Fruit fly (Drosophila melanogaster) whole organism, wandering third instar larva: Measurements from ENCODE around the gene CG32641.

Source experiments
- Abd-B ChIP-seq: fragments of >200 bp; optimal IDR thresholded peaks from 2 replicates; lab custom pipeline; 2017; ENCODE audit warnings: missing biosample characterization, missing genetic modification characterization
- CG32264 ChIP-seq: fragments of 200-800 bp; sonication (Bioruptor generic); optimal IDR thresholded peaks from 2 replicates; lab custom pipeline; 2016; ENCODE audit warnings: missing biosample characterization, missing genetic modification characterization
- CG9705 ChIP-seq: fragments of 200-800 bp; sonication (Bioruptor generic); optimal IDR thresholded peaks from 2 replicates; lab custom pipeline; 2018; ENCODE audit warnings: missing biosample characterization, mild to moderate bottlenecking, missing genetic modification characterization
- CrebA ChIP-seq: fragments of 200-800 bp; sonication (Bioruptor generic); optimal IDR thresholded peaks from 2 replicates; lab custom pipeline; 2016; ENCODE audit warnings: missing biosample characterization, mild to moderate bottlenecking, missing genetic modification characterization, borderline replicate concordance
- Dfd ChIP-seq: fragments of >200 bp; optimal IDR thresholded peaks from 2 replicates; lab custom pipeline; 2017; ENCODE audit warnings: missing biosample characterization, missing genetic modification characterization
- Dif ChIP-seq: fragments of 200-275, 200-300 bp; sonication (Bioruptor generic); optimal IDR thresholded peaks from 2 replicates; lab custom pipeline; 2018; ENCODE audit warnings: missing biosample characterization, missing genetic modification characterization; ENCODE audit not compliant: partially characterized antibody
- HLH106 ChIP-seq: fragments of 200-800 bp; optimal IDR thresholded peaks from 3 replicates; lab custom pipeline; 2019; ENCODE audit warnings: missing biosample characterization, mild to moderate bottlenecking, missing genetic modification characterization, moderate library complexity
- Hnf4 ChIP-seq: fragments of 200-800 bp; sonication (Bioruptor generic); optimal IDR thresholded peaks from 2 replicates; lab custom pipeline; 2016; ENCODE audit warnings: missing biosample characterization, mild to moderate bottlenecking, missing genetic modification characterization
- Hr78 ChIP-seq: fragments of >200 bp; optimal IDR thresholded peaks from 2 replicates; lab custom pipeline; 2017; ENCODE audit warnings: missing biosample characterization, missing genetic modification characterization
- Hr83 ChIP-seq: fragments of 200-300 bp; sonication (Bioruptor generic); optimal IDR thresholded peaks from 2 replicates; lab custom pipeline; 2016; ENCODE audit warnings: missing biosample characterization, mild to moderate bottlenecking, missing genetic modification characterization, moderate library complexity; ENCODE audit not compliant: poor library complexity, severe bottlenecking
- Jra ChIP-seq: sonication (Bioruptor generic); optimal IDR thresholded peaks from 2 replicates; lab custom pipeline; 2016; ENCODE audit warnings: missing biosample characterization, missing genetic modification characterization
- Myc ChIP-seq: fragments of >200 bp; optimal IDR thresholded peaks from 2 replicates; lab custom pipeline; 2017
- N ChIP-seq: fragments of >200 bp; optimal IDR thresholded peaks from 2 replicates; lab custom pipeline; 2018; ENCODE audit warnings: missing biosample characterization, missing external identifiers, missing genetic modification characterization
- OdsH ChIP-seq: fragments of 200-800 bp; sonication (Bioruptor generic); optimal IDR thresholded peaks from 2 replicates; lab custom pipeline; 2016; ENCODE audit warnings: missing biosample characterization, mild to moderate bottlenecking, missing genetic modification characterization
- Rel ChIP-seq, 2 experiments: fragments of 200-800 bp; sonication (Bioruptor generic) in 1 of 2; optimal IDR thresholded peaks; 2 replicates in 1 of 2; 3 replicates in 1 of 2; lab custom pipeline; 2016 to 2019; ENCODE audit warnings: mild to moderate bottlenecking in 2 of 2, missing biosample characterization in 2 of 2, missing genetic modification characterization in 2 of 2, moderate library complexity in 1 of 2
- Sp1 ChIP-seq: fragments of 200-800 bp; sonication (Bioruptor generic); optimal IDR thresholded peaks from 3 replicates; lab custom pipeline; 2019; ENCODE audit warnings: missing biosample characterization, mild to moderate bottlenecking, missing genetic modification characterization, moderate library complexity
- br ChIP-seq: fragments of 200-800 bp; sonication (Bioruptor generic); optimal IDR thresholded peaks from 2 replicates; lab custom pipeline; 2016; ENCODE audit warnings: missing biosample characterization, missing genetic modification characterization
- brk ChIP-seq: fragments of 200-800 bp; sonication (Bioruptor generic); optimal IDR thresholded peaks from 2 replicates; lab custom pipeline; 2016; ENCODE audit warnings: missing biosample characterization, mild to moderate bottlenecking, missing genetic modification characterization
- dl ChIP-seq, 2 experiments: fragments of 175-275, 200-275 bp in 1 of 2; fragments of 200-275 bp in 1 of 2; sonication (Bioruptor generic); optimal IDR thresholded peaks; lab custom pipeline; 2018; ENCODE audit warnings: mild to moderate bottlenecking in 2 of 2, missing biosample characterization in 2 of 2, missing genetic modification characterization in 2 of 2, moderate library complexity in 2 of 2; ENCODE audit not compliant: partially characterized antibody in 2 of 2, insufficient read depth in 1 of 2
- dmrt93B ChIP-seq: fragments of 200-800 bp; sonication (Bioruptor generic); optimal IDR thresholded peaks from 2 replicates; lab custom pipeline; 2018; ENCODE audit warnings: missing biosample characterization, mild to moderate bottlenecking, missing genetic modification characterization
- dsf ChIP-seq: sonication (Bioruptor generic); optimal IDR thresholded peaks from 2 replicates; lab custom pipeline; 2016; ENCODE audit warnings: missing biosample characterization, missing genetic modification characterization, borderline replicate concordance
- ey ChIP-seq: fragments of 200-800 bp; sonication (Bioruptor generic); optimal IDR thresholded peaks from 2 replicates; lab custom pipeline; 2016; ENCODE audit warnings: missing biosample characterization, missing genetic modification characterization
- foxo ChIP-seq, 2 experiments: fragments of 200-800 bp; sonication (Bioruptor generic); optimal IDR thresholded peaks; 2 replicates in 1 of 2; 3 replicates in 1 of 2; lab custom pipeline; 2016 to 2017; ENCODE audit warnings: missing biosample characterization in 2 of 2, missing genetic modification characterization in 2 of 2
- fru ChIP-seq: fragments of 200-800 bp; sonication (Bioruptor generic); optimal IDR thresholded peaks from 3 replicates; lab custom pipeline; 2016; ENCODE audit warnings: missing biosample characterization, mild to moderate bottlenecking, missing genetic modification characterization
- h ChIP-seq: fragments of 200-800 bp; sonication (Bioruptor generic); optimal IDR thresholded peaks from 3 replicates; lab custom pipeline; 2016; ENCODE audit warnings: missing biosample characterization, mild to moderate bottlenecking, missing genetic modification characterization
- jim ChIP-seq: fragments of 175-275, 200-325 bp; sonication (Bioruptor generic); optimal IDR thresholded peaks from 2 replicates; lab custom pipeline; 2016; ENCODE audit warnings: missing biosample characterization, mild to moderate bottlenecking, missing genetic modification characterization
- lola ChIP-seq: fragments of >200 bp; optimal IDR thresholded peaks from 2 replicates; lab custom pipeline; 2017; ENCODE audit warnings: missing biosample characterization, missing genetic modification characterization
- pan ChIP-seq: fragments of >200 bp; optimal IDR thresholded peaks from 2 replicates; lab custom pipeline; 2017
- psq ChIP-seq: fragments of 200-800 bp; sonication (Bioruptor generic); optimal IDR thresholded peaks from 3 replicates; lab custom pipeline; 2017; ENCODE audit warnings: missing biosample characterization, mild to moderate bottlenecking, missing genetic modification characterization, moderate library complexity
- rgr ChIP-seq: fragments of 200-800 bp; sonication (Bioruptor generic); optimal IDR thresholded peaks from 3 replicates; lab custom pipeline; 2016; ENCODE audit warnings: missing biosample characterization, mild to moderate bottlenecking, missing genetic modification characterization
- sage ChIP-seq: fragments of 200-800 bp; sonication (Bioruptor generic); optimal IDR thresholded peaks from 2 replicates; lab custom pipeline; 2016; ENCODE audit warnings: missing biosample characterization, mild to moderate bottlenecking, missing genetic modification characterization
- sv ChIP-seq: fragments of 200-800 bp; sonication (Bioruptor generic); optimal IDR thresholded peaks from 3 replicates; lab custom pipeline; 2016; ENCODE audit warnings: missing biosample characterization, missing genetic modification characterization
- usp ChIP-seq: fragments of >200 bp; optimal IDR thresholded peaks from 2 replicates; lab custom pipeline; 2017; ENCODE audit warnings: missing biosample characterization, missing genetic modification characterization

CG32641 gene

DNA sequence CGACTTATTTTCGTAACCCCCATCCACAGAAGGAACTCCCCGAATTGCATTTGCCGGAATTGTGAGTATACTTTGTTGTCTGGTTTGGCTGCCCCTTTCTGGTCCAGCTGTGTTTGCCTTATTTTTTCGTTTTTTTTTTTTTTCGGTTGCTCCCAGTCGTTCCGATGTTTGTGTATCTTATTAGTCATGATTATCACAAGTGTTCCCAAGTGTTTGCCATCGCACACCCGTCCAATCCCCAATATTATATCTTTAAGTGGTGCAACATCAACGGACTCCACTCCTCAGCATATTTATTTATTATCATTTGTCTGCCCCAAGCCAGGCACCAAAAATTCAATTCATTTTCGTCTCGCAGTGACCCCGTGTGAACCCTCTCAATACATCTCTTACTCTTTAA lies 44.9 kb downstream of the CG32641 start:
- TF ChIP-seq usp (no peak), Dif (GFP tag; lab: Kevin White, UChicago) (no peak), rgr (GFP tag; lab: Kevin White, UChicago) (peak; percentile 51), dmrt93B (GFP tag; lab: Kevin White, UChicago) (no peak), Sp1 (GFP tag; lab: Kevin White, UChicago) (no peak), Abd-B (GFP tag; lab: Kevin White, UChicago) (no peak), fru (GFP tag; lab: Kevin White, UChicago) (peak; percentile 8), Hnf4 (GFP tag; lab: Kevin White, UChicago) (no peak), OdsH (GFP tag; lab: Kevin White, UChicago) (peak; percentile 28), foxo (GFP tag; optimal IDR thresholded peaks at IDR 0.05; lab: Kevin White, UChicago) (peak in 1 of 2 experiments; percentile 20), HLH106 (tag; lab: Kevin White, UChicago) (no peak), dl (GFP tag; optimal IDR thresholded peaks at IDR 0.05; lab: Kevin White, UChicago; ENCODE audit: insufficient read depth in 1 of 2, partially characterized antibody in 2 of 2) (no peak), jim (no peak), Dfd (GFP tag; lab: Kevin White, UChicago) (no peak), Hr83 (peak; percentile 28), br (GFP tag; lab: Kevin White, UChicago) (peak; percentile 0), N (no peak), h (peak; percentile 15), CG9705 (GFP tag; lab: Kevin White, UChicago) (no peak), psq (peak; percentile 11), CG32264 (GFP tag; lab: Kevin White, UChicago) (no peak), dsf (GFP tag; lab: Kevin White, UChicago) (no peak), lola (no peak), sage (GFP tag; lab: Kevin White, UChicago) (no peak), Myc (no peak), ey (GFP tag; lab: Kevin White, UChicago) (no peak), Rel (GFP tag; optimal IDR thresholded peaks at IDR 0.05; lab: Kevin White, UChicago) (no peak), Rel (tag; optimal IDR thresholded peaks at IDR 0.05; lab: Kevin White, UChicago) (peak; percentile 72)
- TF ChIP-seq, all 38 proteins: peak for 9

DNA sequence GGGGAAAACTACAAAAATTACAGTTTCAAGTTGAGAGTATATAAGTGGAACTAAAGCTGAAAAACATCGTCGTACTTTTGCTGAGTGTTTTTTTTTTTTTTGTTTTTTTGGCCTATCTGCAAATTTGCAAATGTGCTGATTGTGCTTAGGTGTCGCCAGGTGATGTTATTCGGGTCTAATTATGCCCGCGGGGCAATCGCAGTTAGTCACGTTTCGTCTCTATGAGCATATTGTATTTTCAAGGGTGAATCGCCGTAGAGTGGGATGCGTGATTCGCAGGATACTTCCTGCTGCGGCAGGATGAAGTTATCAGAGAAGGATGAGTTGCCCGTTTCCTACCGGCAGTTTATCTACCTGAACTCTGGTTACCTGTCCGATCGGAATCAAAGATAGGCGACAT lies 45.5 kb downstream of the CG32641 start:
- TF ChIP-seq Hr83 (no peak), pan (lab: Kevin White, UChicago) (no peak), lola (no peak), Dif (GFP tag; lab: Kevin White, UChicago) (no peak), fru (GFP tag; lab: Kevin White, UChicago) (no peak), h (no peak), Dfd (GFP tag; lab: Kevin White, UChicago) (no peak), Jra (no peak), psq (no peak), CG9705 (GFP tag; lab: Kevin White, UChicago) (no peak)

DNA sequence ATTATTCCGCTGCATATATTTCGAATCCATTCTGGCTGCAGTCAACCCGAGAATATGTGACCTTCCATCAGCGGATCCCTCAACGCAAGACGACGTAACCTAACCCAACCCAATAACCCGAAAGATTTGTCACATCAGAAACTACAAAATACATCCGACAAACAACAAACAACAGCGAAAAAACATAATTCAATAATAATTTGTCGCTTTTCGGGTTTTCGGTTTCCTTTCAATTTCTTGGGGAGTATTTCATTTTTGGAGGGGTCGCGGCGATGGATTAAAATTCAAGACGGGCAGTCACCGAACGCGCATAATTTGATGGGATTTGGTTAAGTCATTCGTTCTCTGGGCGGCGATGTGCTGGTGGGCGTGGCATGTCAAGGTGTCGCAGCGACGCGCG lies 46.7 kb downstream of the CG32641 start:
- TF ChIP-seq brk: no peak
- no peak for TF ChIP-seq CG32264 (GFP tag; lab: Kevin White, UChicago)
- no peak for TF ChIP-seq Hr78 (GFP tag; lab: Kevin White, UChicago)
- no peak for TF ChIP-seq CrebA (GFP tag; lab: Kevin White, UChicago)
- no peak for TF ChIP-seq Sp1 (GFP tag; lab: Kevin White, UChicago)
- TF ChIP-seq psq: no peak
- TF ChIP-seq fru (GFP tag; lab: Kevin White, UChicago): no peak
- TF ChIP-seq CG9705 (GFP tag; lab: Kevin White, UChicago): no peak
- no peak for TF ChIP-seq sv (GFP tag; lab: Kevin White, UChicago)
- TF ChIP-seq jim: no peak
- no peak for TF ChIP-seq Hr83
- TF ChIP-seq dl (GFP tag; optimal IDR thresholded peaks at IDR 0.05; lab: Kevin White, UChicago; ENCODE audit: insufficient read depth in 1 of 2, partially characterized antibody in 2 of 2): no peak
- no peak for TF ChIP-seq Myc
- TF ChIP-seq, all 38 proteins: peak for 0
